Worm (Caenorhabditis elegans) whole organism, late embryonic: Measurements from ENCODE around the gene F16G10.1.
A peak's percentile ranks its signal among the peaks of the same experiment; 100 is the strongest.

ENCODE experiments used
- ceh-18 ChIP-seq: sonication (generic microtip); optimal IDR thresholded peaks from 2 replicates; lab custom pipeline; 2016; ENCODE audit warnings: missing genetic modification characterization, missing compliant biosample characterization
- ceh-6 ChIP-seq: fragments of 200-800 bp; sonication (Bioruptor generic); optimal IDR thresholded peaks from 2 replicates; lab custom pipeline; 2018; ENCODE audit warnings: mild to moderate bottlenecking, missing genetic modification characterization, missing compliant biosample characterization
- ref-2 ChIP-seq: sonication (generic microtip); optimal IDR thresholded peaks from 2 replicates; lab custom pipeline; 2016; ENCODE audit warnings: missing genetic modification characterization, missing compliant biosample characterization

- TF ChIP-seq ceh-6 (GFP tag; lab: Kevin White, UChicago) (no peak), ref-2 (tag; lab: Kevin White, UChicago) (peak; percentile 40), ceh-18 (tag; lab: Kevin White, UChicago) (no peak)
Observed at ce11 chrII:2450990-2451389, 46.9 kb downstream of the F16G10.1 start.
